Fruit fly (Drosophila melanogaster) whole organism, prepupa: ENCODE results near the gene Tpi.

Source experiments
- CG31627 ChIP-seq: fragments of 200-800 bp; sonication (Bioruptor generic); optimal IDR thresholded peaks from 3 replicates; lab custom pipeline; 2016; ENCODE audit warnings: missing biosample characterization, missing genetic modification characterization
- Eip75B ChIP-seq: fragments of 200-800 bp; sonication (Bioruptor generic); optimal IDR thresholded peaks from 3 replicates; lab custom pipeline; 2016; ENCODE audit warnings: missing biosample characterization, missing genetic modification characterization
- ss ChIP-seq, 2 experiments: fragments of 200-800 bp; sonication (Bioruptor generic); optimal IDR thresholded peaks; 2 replicates in 1 of 2; 3 replicates in 1 of 2; lab custom pipeline; 2017 to 2018; ENCODE audit warnings: mild to moderate bottlenecking in 2 of 2, missing biosample characterization in 2 of 2, missing genetic modification characterization in 2 of 2, moderate library complexity in 1 of 2

DNA sequence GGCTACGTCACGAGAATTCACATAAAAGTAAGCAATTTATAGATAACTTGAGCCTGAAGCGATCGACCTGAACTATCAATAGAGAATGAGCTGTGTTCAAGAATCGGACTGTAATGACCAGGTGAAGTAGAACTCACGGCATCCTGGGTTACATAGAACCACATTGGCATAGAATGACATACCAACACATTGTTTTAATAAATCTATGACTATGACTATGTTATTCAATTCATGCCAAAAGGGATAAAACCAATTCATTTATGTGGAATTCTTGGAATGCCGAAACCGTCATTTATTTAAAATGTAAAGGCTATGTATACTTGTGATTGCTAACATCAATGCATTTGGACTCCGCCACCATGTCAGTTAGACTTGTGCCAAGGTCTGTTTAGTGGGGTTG, 5.4 kb downstream of the Tpi start, which contains the start of gene Ppi1:
- TF ChIP-seq ss (GFP tag; optimal IDR thresholded peaks at IDR 0.05; lab: Kevin White, UChicago) (no peak), Eip75B (GFP tag; lab: Kevin White, UChicago) (no peak), CG31627 (GFP tag; lab: Kevin White, UChicago) (no peak)
